Worm (Caenorhabditis elegans) whole organism, mixed stage, embryonic: ENCODE measurements around the gene mlk-1.

Source experiments
- M03D4.4 ChIP-seq: sonication (generic microtip); optimal IDR thresholded peaks from 2 replicates; lab custom pipeline; 2017; ENCODE audit warnings: mild to moderate bottlenecking, missing genetic modification characterization, missing compliant biosample characterization
- bed-3 ChIP-seq: fragments of 200-800 bp; sonication (Bioruptor generic); optimal IDR thresholded peaks from 3 replicates; lab custom pipeline; 2018; ENCODE audit warnings: mild to moderate bottlenecking, missing genetic modification characterization, moderate library complexity, missing compliant biosample characterization
- blmp-1 ChIP-seq: fragments of 150-350 bp; optimal IDR thresholded peaks from 2 replicates; lab custom pipeline; 2014; ENCODE audit warnings: missing biosample characterization, missing genetic modification characterization
- ceh-39 ChIP-seq: fragments of 150-350 bp; optimal IDR thresholded peaks from 2 replicates; lab custom pipeline; 2014; ENCODE audit warnings: missing biosample characterization, missing genetic modification characterization
- ceh-43 ChIP-seq: fragments of 200-800 bp; sonication (Bioruptor generic); optimal IDR thresholded peaks from 2 replicates; lab custom pipeline; 2018; ENCODE audit warnings: mild to moderate bottlenecking, missing genetic modification characterization, moderate library complexity, missing compliant biosample characterization
- ceh-83 ChIP-seq: fragments of 200-800 bp; sonication (Bioruptor generic); optimal IDR thresholded peaks from 2 replicates; lab custom pipeline; 2018; ENCODE audit warnings: mild to moderate bottlenecking, missing genetic modification characterization, missing compliant biosample characterization
- drap-1 ChIP-seq: fragments of 200-800 bp; sonication (Bioruptor generic); optimal IDR thresholded peaks from 3 replicates; lab custom pipeline; 2018; ENCODE audit warnings: mild to moderate bottlenecking, missing genetic modification characterization, missing compliant biosample characterization
- elt-1 ChIP-seq: sonication (generic microtip); optimal IDR thresholded peaks from 2 replicates; lab custom pipeline; 2017; ENCODE audit warnings: missing genetic modification characterization, mild to moderate bottlenecking, missing compliant biosample characterization, antibody characterized with exemption, moderate library complexity, borderline replicate concordance; ENCODE audit not compliant: insufficient read depth
- elt-3 ChIP-seq: fragments of 150-350 bp; optimal IDR thresholded peaks from 2 replicates; lab custom pipeline; 2014; ENCODE audit warnings: missing biosample characterization, missing genetic modification characterization
- flh-1 ChIP-seq: fragments of 200-800 bp; sonication (Bioruptor generic); optimal IDR thresholded peaks from 2 replicates; lab custom pipeline; 2018; ENCODE audit warnings: mild to moderate bottlenecking, missing genetic modification characterization, moderate library complexity, missing compliant biosample characterization
- ham-2 ChIP-seq: fragments of 200-800 bp; sonication (Bioruptor generic); optimal IDR thresholded peaks from 2 replicates; lab custom pipeline; 2018; ENCODE audit warnings: mild to moderate bottlenecking, missing genetic modification characterization, missing compliant biosample characterization
- hlh-1 ChIP-seq: fragments of 150-350 bp; optimal IDR thresholded peaks from 2 replicates; lab custom pipeline; 2014; ENCODE audit warnings: missing biosample characterization, missing genetic modification reagents, missing genetic modification characterization
- lin-32 ChIP-seq: fragments of 200-800 bp; sonication (Bioruptor generic); optimal IDR thresholded peaks from 2 replicates; lab custom pipeline; 2018; ENCODE audit warnings: mild to moderate bottlenecking, missing genetic modification characterization, missing compliant biosample characterization
- mab-5 ChIP-seq: fragments of 150-350 bp; optimal IDR thresholded peaks from 2 replicates; lab custom pipeline; 2014; ENCODE audit warnings: missing biosample characterization, missing genetic modification characterization
- mep-1 ChIP-seq: fragments of 150-350 bp; optimal IDR thresholded peaks from 2 replicates; lab custom pipeline; 2017; ENCODE audit warnings: missing biosample characterization, missing genetic modification reagents, missing genetic modification characterization, inconsistent platforms
- mls-2 ChIP-seq: sonication (generic microtip); optimal IDR thresholded peaks from 2 replicates; lab custom pipeline; 2016; ENCODE audit warnings: mild to moderate bottlenecking, missing genetic modification characterization, moderate library complexity, missing compliant biosample characterization
- nhr-12 ChIP-seq: fragments of 150-350 bp; optimal IDR thresholded peaks from 2 replicates; lab custom pipeline; 2014; ENCODE audit warnings: missing biosample characterization, missing genetic modification characterization
- nhr-237 ChIP-seq: fragments of 150-350 bp; optimal IDR thresholded peaks from 2 replicates; lab custom pipeline; 2014; ENCODE audit warnings: missing biosample characterization, missing genetic modification characterization
- nhr-28 ChIP-seq: fragments of 150-350 bp; optimal IDR thresholded peaks from 2 replicates; lab custom pipeline; 2014; ENCODE audit warnings: missing biosample characterization, missing genetic modification characterization
- nhr-76 ChIP-seq: sonication (generic microtip); optimal IDR thresholded peaks from 2 replicates; lab custom pipeline; 2017; ENCODE audit warnings: missing biosample characterization, missing genetic modification characterization
- sem-2 ChIP-seq: fragments of 200-800 bp; sonication (Bioruptor generic); optimal IDR thresholded peaks from 2 replicates; lab custom pipeline; 2018; ENCODE audit warnings: mild to moderate bottlenecking, missing genetic modification characterization, missing compliant biosample characterization
- snpc-4 ChIP-seq: fragments of 150-350 bp; optimal IDR thresholded peaks from 2 replicates; lab custom pipeline; 2014; ENCODE audit warnings: missing biosample characterization, missing genetic modification characterization
- sptf-1 ChIP-seq: sonication (generic microtip); optimal IDR thresholded peaks from 2 replicates; lab custom pipeline; 2017; ENCODE audit warnings: mild to moderate bottlenecking, missing genetic modification characterization, moderate library complexity, missing compliant biosample characterization
- tbx-8 ChIP-seq: fragments of 200-800 bp; sonication (Bioruptor generic); optimal IDR thresholded peaks from 2 replicates; lab custom pipeline; 2018; ENCODE audit warnings: mild to moderate bottlenecking, missing genetic modification characterization, moderate library complexity, missing compliant biosample characterization
- unc-39 ChIP-seq: fragments of 150-350 bp; optimal IDR thresholded peaks from 2 replicates; lab custom pipeline; 2014; ENCODE audit warnings: missing biosample characterization, missing genetic modification characterization
- unc-62 ChIP-seq: fragments of 150-350 bp; optimal IDR thresholded peaks from 2 replicates; lab custom pipeline; 2014; ENCODE audit warnings: missing biosample characterization, missing genetic modification reagents, missing genetic modification characterization
- zip-8 ChIP-seq: fragments of 150-350 bp; optimal IDR thresholded peaks from 2 replicates; lab custom pipeline; 2014; ENCODE audit warnings: missing biosample characterization, missing genetic modification characterization
- ztf-11 ChIP-seq: fragments of 150-350 bp; optimal IDR thresholded peaks from 2 replicates; lab custom pipeline; 2014; ENCODE audit warnings: missing biosample characterization, missing genetic modification characterization

mlk-1 gene

DNA sequence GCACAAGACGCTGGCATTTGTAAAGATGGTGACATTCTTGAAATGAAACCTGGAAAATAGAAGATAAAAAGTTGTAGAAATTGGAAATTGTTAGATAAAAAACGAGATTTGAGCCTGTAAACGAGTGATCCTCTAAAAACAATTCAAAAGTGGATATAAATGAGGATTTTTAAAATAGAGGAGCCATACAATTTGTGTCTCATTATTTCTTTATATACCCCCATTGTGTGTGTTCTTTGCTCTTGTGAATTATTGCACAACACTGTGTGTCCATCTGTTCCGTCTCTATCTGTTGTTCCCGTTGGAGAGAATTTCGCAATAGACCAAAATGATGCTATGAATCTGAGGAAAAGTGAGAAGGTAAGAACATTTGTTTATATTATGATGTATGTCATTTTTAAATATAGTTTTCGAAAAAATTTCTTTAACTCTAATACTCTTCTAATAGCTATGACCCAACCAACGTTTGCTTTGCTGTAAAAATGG lies 22.4 kb upstream of the mlk-1 start, which contains the start of gene Y58A7A.5:
Gene Y58A7A.5 (minus strand): TSS at position 51 of the 486 bp plus-strand sequence.
- TF ChIP-seq elt-3 (no peak), zip-8 (tag; lab: Kevin White, UChicago) (peak; percentile 15)
- TF ChIP-seq, all 35 proteins: peak for 1

ce11 chrV:5084957-5085465 lies 20.4 kb upstream of the mlk-1 start, which contains the start of gene Y58A7A.4:
Y58A7A.4 (minus strand) TSS chrV:5085007.
- no peak for TF ChIP-seq unc-62 (GFP tag; lab: Kevin White, UChicago)
- no peak for TF ChIP-seq mls-2 (tag; lab: Kevin White, UChicago)
- no peak for TF ChIP-seq M03D4.4 (tag; lab: Kevin White, UChicago)
- TF ChIP-seq mep-1 = no peak
- TF ChIP-seq nhr-237 (tag; lab: Kevin White, UChicago) = no peak
- TF ChIP-seq ceh-39 = no peak
- TF ChIP-seq nhr-12 = no peak
- no peak for TF ChIP-seq snpc-4 (tag; lab: Kevin White, UChicago)
- no peak for TF ChIP-seq nhr-76 (tag; lab: Kevin White, UChicago)
- no peak for TF ChIP-seq sptf-1 (tag; lab: Kevin White, UChicago)
- TF ChIP-seq sem-2 = no peak
- TF ChIP-seq tbx-8 (GFP tag; lab: Kevin White, UChicago) = no peak
- TF ChIP-seq ceh-83 (GFP tag; lab: Kevin White, UChicago) = no peak
- TF ChIP-seq flh-1 (GFP tag; lab: Kevin White, UChicago) = no peak
- no peak for TF ChIP-seq nhr-28 (tag; lab: Kevin White, UChicago)
- no peak for TF ChIP-seq unc-39 (tag; lab: Kevin White, UChicago)
- TF ChIP-seq elt-1 (tag; lab: Kevin White, UChicago) = no peak
- no peak for TF ChIP-seq lin-32 (GFP tag; lab: Kevin White, UChicago)
- no peak for TF ChIP-seq ham-2 (GFP tag; lab: Kevin White, UChicago)
- TF ChIP-seq, all 35 proteins: peak for 0

DNA sequence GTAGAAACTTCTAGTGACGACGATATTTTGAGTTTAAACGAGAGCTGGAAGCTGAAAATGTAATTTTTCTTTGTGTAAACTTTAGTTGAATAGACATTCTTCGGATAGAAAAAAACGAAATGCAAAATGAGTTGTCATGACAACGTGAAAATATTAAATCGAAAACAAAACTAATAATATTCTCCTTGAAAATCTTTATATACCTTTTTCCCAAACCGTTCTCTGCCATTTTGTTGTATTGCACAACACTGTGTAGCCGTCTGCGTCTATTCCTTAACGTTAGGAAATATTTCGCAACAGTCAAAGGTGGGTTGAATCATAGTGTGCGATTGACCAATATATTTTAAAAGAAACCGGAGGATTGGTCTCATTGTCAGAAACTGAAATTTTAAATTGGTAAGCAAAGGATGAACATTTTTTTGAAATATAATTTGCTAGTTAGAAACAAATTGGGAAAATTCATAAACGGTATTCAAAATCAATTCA lies 16.3 kb upstream of the mlk-1 start, which contains the start of gene Y58A7A.3:
Gene Y58A7A.3 (minus strand): TSS at position 51 of the 486 bp plus-strand sequence.
- TF ChIP-seq zip-8 (tag; lab: Kevin White, UChicago) (peak; percentile 1), elt-3 (peak; percentile 86), snpc-4 (tag; lab: Kevin White, UChicago) (no peak), drap-1 (GFP tag; lab: Kevin White, UChicago) (no peak), nhr-28 (tag; lab: Kevin White, UChicago) (no peak), ceh-43 (GFP tag; lab: Kevin White, UChicago) (no peak), sptf-1 (tag; lab: Kevin White, UChicago) (no peak), unc-62 (GFP tag; lab: Kevin White, UChicago) (no peak), mab-5 (tag; lab: Kevin White, UChicago) (no peak), blmp-1 (tag; lab: Kevin White, UChicago) (no peak), tbx-8 (GFP tag; lab: Kevin White, UChicago) (no peak), hlh-1 (tag; lab: Kevin White, UChicago) (no peak)

DNA sequence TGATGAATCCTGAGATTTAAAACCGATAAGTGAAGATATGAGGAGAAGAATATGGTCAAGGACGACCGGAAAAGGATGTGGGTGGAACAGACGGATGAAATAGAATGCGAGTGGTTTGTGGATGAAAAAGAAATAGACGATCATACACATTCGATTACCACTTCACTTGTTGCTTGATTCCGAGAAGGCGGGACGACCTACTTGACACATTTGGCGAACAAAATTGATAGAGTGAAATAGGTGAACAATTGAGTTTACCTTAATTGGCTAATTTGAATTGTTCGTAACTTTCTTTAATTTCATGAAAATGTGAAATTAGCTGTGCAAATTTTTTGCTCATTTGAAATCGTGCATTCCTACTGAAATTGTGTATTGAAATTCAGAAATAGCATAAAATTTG lies 7.5 kb upstream of the mlk-1 start, which contains the start of gene Y58A7A.2:
Gene Y58A7A.2 (minus strand): TSS at position 101 of the 400 bp plus-strand sequence.
- no peak for TF ChIP-seq ham-2 (GFP tag; lab: Kevin White, UChicago)
- TF ChIP-seq snpc-4 (tag; lab: Kevin White, UChicago) = no peak
- TF ChIP-seq blmp-1 (tag; lab: Kevin White, UChicago) = no peak
- TF ChIP-seq nhr-28 (tag; lab: Kevin White, UChicago) = no peak
- no peak for TF ChIP-seq ceh-43 (GFP tag; lab: Kevin White, UChicago)
- TF ChIP-seq, all 35 proteins: peak for 0

ce11 chrV:5069440-5069839 lies 4.8 kb upstream of the mlk-1 start, which contains the start of gene Y58A7A.1:
Y58A7A.1 (minus strand) TSS chrV:5069540.
- TF ChIP-seq hlh-1 (tag; lab: Kevin White, UChicago) (no peak), elt-3 (no peak), mab-5 (tag; lab: Kevin White, UChicago) (no peak), snpc-4 (tag; lab: Kevin White, UChicago) (no peak), ceh-83 (GFP tag; lab: Kevin White, UChicago) (no peak), ztf-11 (no peak), bed-3 (no peak), blmp-1 (tag; lab: Kevin White, UChicago) (no peak), ceh-39 (no peak)
